Worm (Caenorhabditis elegans) whole organism, L4/young adult: ENCODE measurements around the gene F59B8.1.

Experiments
- W03F9.2 ChIP-seq: fragments of 150-350 bp; optimal IDR thresholded peaks from 2 replicates; lab custom pipeline; 2014; ENCODE audit warnings: missing biosample characterization, missing genetic modification characterization
- dao-5 ChIP-seq: sonication (generic microtip); optimal IDR thresholded peaks from 2 replicates; lab custom pipeline; 2016; ENCODE audit warnings: missing genotype, missing genetic modification characterization, moderate library complexity, missing compliant biosample characterization

- TF ChIP-seq W03F9.2 (tag; lab: Kevin White, UChicago) (no peak), dao-5 (tag; lab: Kevin White, UChicago) (no peak)
These were observed 5.7 kb upstream of the F59B8.1 start, which contains the start of gene F56D5.9 for ce11 chrIV:9422408-9422807.
